Worm (Caenorhabditis elegans) whole organism, L3 larva: ENCODE results near the gene tsp-14.
A peak's percentile ranks its signal among the peaks of the same experiment; 100 is the strongest.

ENCODE experiments used
- R02D3.7 ChIP-seq: fragments of 150-350 bp; optimal IDR thresholded peaks from 2 replicates; lab custom pipeline; 2014; ENCODE audit warnings: missing biosample characterization, missing genetic modification characterization
- ZK546.5 ChIP-seq: sonication (generic microtip); optimal IDR thresholded peaks from 2 replicates; lab custom pipeline; 2017; ENCODE audit warnings: missing biosample characterization, missing genetic modification characterization
- aly-2 ChIP-seq: fragments of 150-350 bp; optimal IDR thresholded peaks from 2 replicates; lab custom pipeline; 2014; ENCODE audit warnings: missing biosample characterization, missing genetic modification characterization
- ama-1 ChIP-seq: fragments of 150-350 bp; optimal IDR thresholded peaks from 2 replicates; lab custom pipeline; 2018
- ceh-16 ChIP-seq: sonication (generic microtip); optimal IDR thresholded peaks from 2 replicates; lab custom pipeline; 2017; ENCODE audit warnings: missing biosample characterization, missing genetic modification characterization
- ceh-82 ChIP-seq: fragments of 150-350 bp; optimal IDR thresholded peaks from 2 replicates; lab custom pipeline; 2014; ENCODE audit warnings: missing biosample characterization, missing genetic modification characterization
- egl-27 ChIP-seq: sonication (generic microtip); optimal IDR thresholded peaks from 4 replicates; lab custom pipeline; 2017; ENCODE audit warnings: missing biosample characterization, missing genetic modification reagents, missing genetic modification characterization
- egl-5 ChIP-seq: fragments of 150-350 bp; optimal IDR thresholded peaks from 2 replicates; lab custom pipeline; 2017; ENCODE audit warnings: missing biosample characterization, missing genetic modification reagents, missing genetic modification characterization, inconsistent platforms
- elt-1 ChIP-seq: fragments of 150-350 bp; optimal IDR thresholded peaks from 2 replicates; lab custom pipeline; 2014; ENCODE audit warnings: missing biosample characterization, missing genetic modification characterization
- elt-2 ChIP-seq: sonication (generic microtip); optimal IDR thresholded peaks from 2 replicates; lab custom pipeline; 2016; ENCODE audit warnings: missing genetic modification reagents, mild to moderate bottlenecking, missing genetic modification characterization, missing compliant biosample characterization
- elt-3 ChIP-seq, 3 experiments: fragments of 150-350 bp in 1 of 3; sonication (generic microtip) in 2 of 3; optimal IDR thresholded peaks; 2 replicates in 2 of 3; 4 replicates in 1 of 3; lab custom pipeline; 2014 to 2017; ENCODE audit warnings: missing biosample characterization in 3 of 3, missing genetic modification characterization in 3 of 3
- fkh-10 ChIP-seq: sonication (generic microtip); optimal IDR thresholded peaks from 2 replicates; lab custom pipeline; 2017; ENCODE audit warnings: missing biosample characterization, missing genetic modification reagents, missing genetic modification characterization
- fos-1 ChIP-seq: fragments of 150-350 bp; optimal IDR thresholded peaks from 2 replicates; lab custom pipeline; 2014; ENCODE audit warnings: missing biosample characterization, missing genetic modification characterization
- hmg-11 ChIP-seq: sonication (generic microtip); optimal IDR thresholded peaks from 2 replicates; lab custom pipeline; 2016; ENCODE audit warnings: missing genetic modification characterization, missing compliant biosample characterization
- jun-1 ChIP-seq: fragments of 150-350 bp; optimal IDR thresholded peaks from 2 replicates; lab custom pipeline; 2014; ENCODE audit warnings: missing biosample characterization, missing genetic modification reagents, missing genetic modification characterization
- lin-15B ChIP-seq: fragments of 150-350 bp; optimal IDR thresholded peaks from 2 replicates; lab custom pipeline; 2014; ENCODE audit warnings: missing biosample characterization, missing genetic modification characterization
- lin-39 ChIP-seq: fragments of 150-350 bp; optimal IDR thresholded peaks from 2 replicates; lab custom pipeline; 2018; ENCODE audit warnings: missing biosample characterization, missing genetic modification reagents, missing genetic modification characterization
- lsy-12 ChIP-seq: sonication (generic microtip); optimal IDR thresholded peaks from 2 replicates; lab custom pipeline; 2016; ENCODE audit warnings: mild to moderate bottlenecking, missing genetic modification characterization, missing compliant biosample characterization
- mdl-1 ChIP-seq: fragments of 150-350 bp; optimal IDR thresholded peaks from 2 replicates; lab custom pipeline; 2014; ENCODE audit warnings: missing biosample characterization, missing genetic modification characterization
- mml-1 ChIP-seq: fragments of 150-350 bp; sonication (generic microtip); optimal IDR thresholded peaks from 3 replicates; lab custom pipeline; 2014; ENCODE audit warnings: missing biosample characterization, missing genetic modification characterization
- nfya-1 ChIP-seq: sonication (generic microtip); optimal IDR thresholded peaks from 2 replicates; lab custom pipeline; 2017; ENCODE audit warnings: missing genetic modification characterization, mild to moderate bottlenecking, missing compliant biosample characterization, antibody characterized with exemption, moderate library complexity; ENCODE audit not compliant: insufficient read depth
- nhr-11 ChIP-seq: fragments of 150-350 bp; optimal IDR thresholded peaks from 2 replicates; lab custom pipeline; 2014; ENCODE audit warnings: missing biosample characterization, missing genetic modification characterization
- nhr-23 ChIP-seq: fragments of 150-350 bp; optimal IDR thresholded peaks from 2 replicates; lab custom pipeline; 2014; ENCODE audit warnings: missing biosample characterization, missing genetic modification reagents, missing genetic modification characterization
- nhr-237 ChIP-seq: fragments of 150-350 bp; optimal IDR thresholded peaks from 2 replicates; lab custom pipeline; 2014; ENCODE audit warnings: missing biosample characterization, missing genetic modification characterization
- nhr-25 ChIP-seq: sonication (generic microtip); optimal IDR thresholded peaks from 2 replicates; lab custom pipeline; 2017; ENCODE audit warnings: missing biosample characterization, missing genetic modification characterization
- nhr-28 ChIP-seq: fragments of 150-350 bp; optimal IDR thresholded peaks from 2 replicates; lab custom pipeline; 2014; ENCODE audit warnings: missing biosample characterization, missing genetic modification characterization
- nhr-43 ChIP-seq: sonication (generic microtip); optimal IDR thresholded peaks from 2 replicates; lab custom pipeline; 2016; ENCODE audit warnings: mild to moderate bottlenecking, missing genetic modification characterization, missing compliant biosample characterization; ENCODE audit not compliant: poor library complexity, severe bottlenecking
- nhr-76 ChIP-seq: fragments of 150-350 bp; sonication (generic microtip); optimal IDR thresholded peaks from 5 replicates; lab custom pipeline; 2014; ENCODE audit warnings: missing biosample characterization, missing genetic modification characterization
- nhr-77 ChIP-seq: fragments of 150-350 bp; optimal IDR thresholded peaks from 2 replicates; lab custom pipeline; 2014; ENCODE audit warnings: missing biosample characterization, missing genetic modification characterization
- pha-4 ChIP-seq: fragments of 150-350 bp; optimal IDR thresholded peaks from 2 replicates; lab custom pipeline; 2014; ENCODE audit warnings: missing biosample characterization, missing genetic modification reagents, missing genetic modification characterization
- pqm-1 ChIP-seq: fragments of 150-350 bp; optimal IDR thresholded peaks from 2 replicates; lab custom pipeline; 2017; ENCODE audit warnings: missing biosample characterization, missing genetic modification characterization, inconsistent platforms
- sea-2 ChIP-seq: fragments of 150-350 bp; sonication (generic microtip); optimal IDR thresholded peaks from 4 replicates; lab custom pipeline; 2014; ENCODE audit warnings: missing biosample characterization, missing genetic modification reagents, missing genetic modification characterization
- skn-1 ChIP-seq: fragments of 150-350 bp; optimal IDR thresholded peaks from 2 replicates; lab custom pipeline; 2014; ENCODE audit warnings: missing biosample characterization, missing genetic modification characterization
- snpc-4 ChIP-seq: fragments of 150-350 bp; optimal IDR thresholded peaks from 2 replicates; lab custom pipeline; 2014; ENCODE audit warnings: missing biosample characterization, missing genetic modification characterization
- tbx-2 ChIP-seq: sonication (generic microtip); optimal IDR thresholded peaks from 2 replicates; lab custom pipeline; 2016; ENCODE audit warnings: mild to moderate bottlenecking, missing genetic modification characterization, missing compliant biosample characterization
- unc-62 ChIP-seq: fragments of 150-350 bp; sonication (generic microtip); optimal IDR thresholded peaks from 4 replicates; lab custom pipeline; 2014; ENCODE audit warnings: missing biosample characterization, missing genetic modification reagents, missing genetic modification characterization
- zag-1 ChIP-seq: fragments of 150-350 bp; optimal IDR thresholded peaks from 2 replicates; lab custom pipeline; 2014; ENCODE audit warnings: missing biosample characterization, missing genetic modification characterization
- ztf-11 ChIP-seq: fragments of 150-350 bp; optimal IDR thresholded peaks from 2 replicates; lab custom pipeline; 2014; ENCODE audit warnings: missing biosample characterization, missing genetic modification characterization
- ztf-4 ChIP-seq: fragments of 150-350 bp; optimal IDR thresholded peaks from 2 replicates; lab custom pipeline; 2014; ENCODE audit warnings: missing biosample characterization, missing genetic modification characterization

tsp-14 gene

ce11 chrX:4902376-4902775, 25.6 kb upstream of the tsp-14 start:
- no peak for TF ChIP-seq egl-27
- TF ChIP-seq lin-15B (tag; lab: Kevin White, UChicago), result no peak
- no peak for TF ChIP-seq ceh-82 (tag; lab: Kevin White, UChicago)
- TF ChIP-seq egl-5 (tag; lab: Kevin White, UChicago), result no peak
- TF ChIP-seq nhr-237 (tag; lab: Kevin White, UChicago), result no peak
- TF ChIP-seq lsy-12 (tag; lab: Kevin White, UChicago), result no peak
- TF ChIP-seq nhr-11 (tag; lab: Kevin White, UChicago), result no peak
- TF ChIP-seq pha-4 (tag; lab: Kevin White, UChicago), result no peak
- no peak for TF ChIP-seq skn-1 (tag; lab: Kevin White, UChicago)
- TF ChIP-seq unc-62 (GFP tag; lab: Kevin White, UChicago), result no peak
- TF ChIP-seq elt-1 (tag; lab: Kevin White, UChicago), result no peak
- TF ChIP-seq mml-1, result no peak
- TF ChIP-seq R02D3.7 (tag; lab: Kevin White, UChicago), result no peak
- no peak for TF ChIP-seq zag-1
- TF ChIP-seq snpc-4 (tag; lab: Kevin White, UChicago), result no peak
- no peak for TF ChIP-seq fkh-10 (GFP tag; lab: Kevin White, UChicago)
- no peak for TF ChIP-seq nhr-23 (tag; lab: Kevin White, UChicago)

ce11 chrX:4901974-4902373, 25.2 kb upstream of the tsp-14 start:
- TF ChIP-seq mdl-1 (tag; lab: Kevin White, UChicago) (no peak), fkh-10 (GFP tag; lab: Kevin White, UChicago) (peak; percentile 89)

ce11 chrX:4900685-4901084, 23.9 kb upstream of the tsp-14 start, which contains the start of gene T07F12.4:
Gene T07F12.4, minus strand, starts transcription at chrX:4900814.
- TF ChIP-seq egl-27 (no peak), nhr-28 (tag; lab: Kevin White, UChicago) (no peak), aly-2 (tag; lab: Kevin White, UChicago) (no peak), nhr-25 (tag; lab: Kevin White, UChicago) (no peak), tbx-2 (tag; lab: Kevin White, UChicago) (no peak), nhr-77 (tag; lab: Kevin White, UChicago) (no peak), unc-62 (GFP tag; lab: Kevin White, UChicago) (no peak), lsy-12 (tag; lab: Kevin White, UChicago) (no peak), ZK546.5 (tag; lab: Kevin White, UChicago) (no peak), ztf-4 (tag; lab: Kevin White, UChicago) (no peak), pqm-1 (tag; lab: Kevin White, UChicago) (no peak), egl-5 (tag; lab: Kevin White, UChicago) (no peak), mdl-1 (tag; lab: Kevin White, UChicago) (no peak), lin-39 (tag; lab: Kevin White, UChicago) (no peak), nhr-76 (no peak), mml-1 (no peak), nfya-1 (tag; lab: Kevin White, UChicago) (no peak), hmg-11 (no peak)

- TF ChIP-seq nfya-1 (tag; lab: Kevin White, UChicago) (peak; percentile 38), fkh-10 (GFP tag; lab: Kevin White, UChicago) (no peak), lin-39 (tag; lab: Kevin White, UChicago) (no peak), elt-2 (tag; lab: Kevin White, UChicago) (peak; percentile 52), elt-3 (tag; optimal IDR thresholded peaks at IDR 0.05; lab: Kevin White, UChicago) (no peak), ama-1 (lab: Kevin White, UChicago) (no peak), pha-4 (tag; lab: Kevin White, UChicago) (peak; percentile 54), hmg-11 (peak; percentile 44), ztf-4 (tag; lab: Kevin White, UChicago) (no peak)
These were observed 22.9 kb upstream of the tsp-14 start for ce11 chrX:4899623-4900022.

- TF ChIP-seq egl-5 (tag; lab: Kevin White, UChicago), result no peak
- TF ChIP-seq skn-1 (tag; lab: Kevin White, UChicago), result no peak
- TF ChIP-seq zag-1, result no peak
- TF ChIP-seq nhr-43 (tag; lab: Kevin White, UChicago), result no peak
- TF ChIP-seq ceh-16 (tag; lab: Kevin White, UChicago), result no peak
- no peak for TF ChIP-seq nhr-76
- TF ChIP-seq lin-15B (tag; lab: Kevin White, UChicago), result no peak
- no peak for TF ChIP-seq ztf-11 (tag; lab: Kevin White, UChicago)
- no peak for TF ChIP-seq jun-1 (tag; lab: Kevin White, UChicago)
- TF ChIP-seq fos-1 (tag; lab: Kevin White, UChicago), result no peak
- TF ChIP-seq nhr-11 (tag; lab: Kevin White, UChicago), result no peak
- no peak for TF ChIP-seq sea-2 (GFP tag; lab: Kevin White, UChicago)
- TF ChIP-seq hmg-11, result no peak
- TF ChIP-seq, all 47 proteins: peak for 0
These were observed 18.5 kb upstream of the tsp-14 start for ce11 chrX:4895223-4895622.
